Fruit fly (Drosophila melanogaster) whole organism, embryonic: Measurements from ENCODE around the gene neur.

Source experiments
- Bgb ChIP-seq: fragments of 200-800 bp; sonication (Bioruptor generic); IDR thresholded peaks from 2 replicates; pipeline ENCODE4 v1.3.6; 2022; ENCODE audit warnings: missing biosample characterization, missing genetic modification characterization; ENCODE audit not compliant: partially characterized antibody
- Blimp-1 ChIP-seq: fragments of 200-800 bp; sonication (Bioruptor generic); optimal IDR thresholded peaks from 3 replicates; lab custom pipeline; 2018; ENCODE audit warnings: missing biosample characterization, missing genetic modification characterization, mild to moderate bottlenecking, moderate library complexity, missing genetic modification reagents
- CG11398 ChIP-seq: fragments of 200-800 bp; sonication (Bioruptor generic); optimal IDR thresholded peaks from 2 replicates; lab custom pipeline; 2016; ENCODE audit warnings: missing biosample characterization, missing genetic modification characterization
- CG12236 ChIP-seq: fragments of 200-800 bp; sonication (Bioruptor generic); optimal IDR thresholded peaks from 2 replicates; lab custom pipeline; 2016; ENCODE audit warnings: missing biosample characterization, missing genetic modification characterization
- CG12769 ChIP-seq: fragments of 200-800 bp; sonication (Bioruptor generic); optimal IDR thresholded peaks from 2 replicates; lab custom pipeline; 2019; ENCODE audit warnings: missing biosample characterization, mild to moderate bottlenecking, missing genetic modification characterization, moderate library complexity
- CG13894 ChIP-seq: fragments of 200-800 bp; sonication (Bioruptor generic); optimal IDR thresholded peaks from 3 replicates; lab custom pipeline; 2018; ENCODE audit warnings: missing biosample characterization, mild to moderate bottlenecking, missing genetic modification characterization, moderate library complexity
- CG17385 ChIP-seq: fragments of 200-800 bp; sonication (Bioruptor generic); optimal IDR thresholded peaks from 3 replicates; lab custom pipeline; 2018; ENCODE audit warnings: missing biosample characterization, mild to moderate bottlenecking, missing genetic modification characterization
- CG17829 ChIP-seq: fragments of 200-800 bp; optimal IDR thresholded peaks from 2 replicates; lab custom pipeline; 2019; ENCODE audit warnings: missing biosample characterization, mild to moderate bottlenecking, missing genetic modification characterization, moderate library complexity
- CG2129 ChIP-seq: fragments of 200-800 bp; sonication (Bioruptor generic); IDR thresholded peaks from 2 replicates; pipeline ENCODE4 v1.3.6; 2022; ENCODE audit warnings: missing biosample characterization, missing genetic modification characterization; ENCODE audit not compliant: partially characterized antibody
- CG2678 ChIP-seq: fragments of 200-800 bp; sonication (Bioruptor generic); optimal IDR thresholded peaks from 3 replicates; lab custom pipeline; 2019; ENCODE audit warnings: missing biosample characterization, mild to moderate bottlenecking, missing genetic modification characterization, moderate library complexity
- CG4730 ChIP-seq: fragments of 200-800 bp; sonication (Bioruptor generic); IDR thresholded peaks from 2 replicates; pipeline ENCODE4 v1.3.6; 2022; ENCODE audit warnings: missing biosample characterization, missing genetic modification characterization
- CG4854 ChIP-seq: fragments of 200-800 bp; sonication (Bioruptor generic); optimal IDR thresholded peaks from 2 replicates; lab custom pipeline; 2016; ENCODE audit warnings: missing biosample characterization, missing genetic modification characterization, inconsistent platforms
- CG6272 ChIP-seq: fragments of 200-800 bp; sonication (Bioruptor generic); IDR thresholded peaks from 2 replicates; pipeline ENCODE4 v1.3.6; 2022; ENCODE audit warnings: missing biosample characterization, missing genetic modification characterization
- CG7963 ChIP-seq: fragments of 200-800 bp; sonication (Bioruptor generic); IDR thresholded peaks from 3 replicates; pipeline ENCODE4 v1.3.6; 2022; ENCODE audit warnings: missing biosample characterization, missing genetic modification characterization; ENCODE audit not compliant: partially characterized antibody
- CG9727 ChIP-seq: fragments of 200-800 bp; sonication (Bioruptor generic); optimal IDR thresholded peaks from 3 replicates; lab custom pipeline; 2017; ENCODE audit warnings: missing biosample characterization, mild to moderate bottlenecking, missing genetic modification characterization
- D19A ChIP-seq: fragments of 200-800 bp; optimal IDR thresholded peaks from 3 replicates; lab custom pipeline; 2019; ENCODE audit warnings: missing biosample characterization, mild to moderate bottlenecking, missing genetic modification characterization, moderate library complexity
- Dip3 ChIP-seq: fragments of 200-800 bp; sonication (Bioruptor generic); optimal IDR thresholded peaks from 3 replicates; lab custom pipeline; 2016; ENCODE audit warnings: missing biosample characterization, missing genetic modification characterization
- ERR ChIP-seq: fragments of 200-800 bp; sonication (Bioruptor generic); optimal IDR thresholded peaks from 2 replicates; lab custom pipeline; 2016; ENCODE audit warnings: missing biosample characterization, missing genetic modification characterization
- Eip74EF ChIP-seq, 2 experiments: fragments of 200-800 bp in 1 of 2; fragments of >200 bp in 1 of 2; sonication (Bioruptor generic) in 1 of 2; optimal IDR thresholded peaks; 2 replicates each; lab custom pipeline; 2017 to 2019; ENCODE audit warnings: missing biosample characterization in 2 of 2, missing genetic modification characterization in 2 of 2, mild to moderate bottlenecking in 1 of 2, moderate library complexity in 1 of 2
- HLHmδ ChIP-seq: fragments of 200-800 bp; sonication (Bioruptor generic); optimal IDR thresholded peaks from 2 replicates; lab custom pipeline; 2018; ENCODE audit warnings: missing biosample characterization, mild to moderate bottlenecking, missing genetic modification characterization, moderate library complexity
- Hmr ChIP-seq: fragments of 200-800 bp; sonication (Bioruptor generic); optimal IDR thresholded peaks from 3 replicates; lab custom pipeline; 2017; ENCODE audit warnings: mild to moderate bottlenecking, missing biosample characterization, missing genetic modification reagents, missing genetic modification characterization
- Hr78 ChIP-seq, 2 experiments: fragments of 200-800 bp in 1 of 2; fragments of >200 bp in 1 of 2; sonication (Bioruptor generic) in 1 of 2; optimal IDR thresholded peaks; 2 replicates each; lab custom pipeline; 2017 to 2019; ENCODE audit warnings: missing biosample characterization in 2 of 2, missing genetic modification characterization in 2 of 2, mild to moderate bottlenecking in 1 of 2, moderate library complexity in 1 of 2
- Lpt ChIP-seq: fragments of >200 bp; optimal IDR thresholded peaks from 2 replicates; lab custom pipeline; 2018; ENCODE audit warnings: missing biosample characterization, missing genetic modification characterization
- Mad ChIP-seq: fragments of 200-800 bp; sonication (Bioruptor generic); optimal IDR thresholded peaks from 2 replicates; lab custom pipeline; 2016; ENCODE audit warnings: missing biosample characterization, missing genetic modification characterization
- Optix ChIP-seq: fragments of 200-800 bp; sonication (Bioruptor generic); IDR thresholded peaks from 3 replicates; pipeline ENCODE4 v1.3.6; 2022; ENCODE audit warnings: missing biosample characterization, missing genetic modification characterization
- Vsx1 ChIP-seq: fragments of 200-800 bp; sonication (Bioruptor generic); optimal IDR thresholded peaks from 2 replicates; lab custom pipeline; 2017; ENCODE audit warnings: missing biosample characterization, mild to moderate bottlenecking, missing genetic modification characterization, missing genetic modification reagents
- Xbp1 ChIP-seq: fragments of 200-800 bp; sonication (Bioruptor generic); optimal IDR thresholded peaks from 3 replicates; lab custom pipeline; 2016; ENCODE audit warnings: missing biosample characterization, mild to moderate bottlenecking, missing genetic modification characterization
- ab ChIP-seq: fragments of 200-800 bp; sonication (Bioruptor generic); optimal IDR thresholded peaks from 2 replicates; lab custom pipeline; 2016; ENCODE audit warnings: missing biosample characterization, missing genetic modification characterization
- abd-A ChIP-seq: fragments of 200-800 bp; sonication (Bioruptor generic); optimal IDR thresholded peaks from 3 replicates; lab custom pipeline; 2019; ENCODE audit warnings: missing biosample characterization, mild to moderate bottlenecking, missing genetic modification characterization, moderate library complexity
- ase ChIP-seq: fragments of 200-800 bp; sonication (Bioruptor generic); IDR thresholded peaks from 3 replicates; pipeline ENCODE4 v1.3.6; 2022; ENCODE audit warnings: missing biosample characterization, missing genetic modification characterization
- ash1 ChIP-seq: fragments of 200-800 bp; sonication (Bioruptor generic); optimal IDR thresholded peaks from 2 replicates; lab custom pipeline; 2018; ENCODE audit warnings: missing biosample characterization, mild to moderate bottlenecking, missing genetic modification characterization
- bigmax ChIP-seq: fragments of 200-800 bp; sonication (Bioruptor generic); optimal IDR thresholded peaks from 2 replicates; lab custom pipeline; 2018; ENCODE audit warnings: missing biosample characterization, mild to moderate bottlenecking, missing genetic modification characterization
- chif ChIP-seq, 2 experiments: fragments of 200-800 bp; sonication (Bioruptor generic); optimal IDR thresholded peaks; 3 replicates each; lab custom pipeline; 2016; ENCODE audit warnings: missing biosample characterization in 2 of 2, missing genetic modification characterization in 2 of 2
- dm ChIP-seq: fragments of 200-800 bp; sonication (Bioruptor generic); optimal IDR thresholded peaks from 3 replicates; lab custom pipeline; 2016; ENCODE audit warnings: missing biosample characterization, missing genetic modification characterization
- dpn ChIP-seq, 2 experiments: fragments of 200-800 bp; sonication (Bioruptor generic); optimal IDR thresholded peaks; 3 replicates each; lab custom pipeline; 2016; ENCODE audit warnings: missing biosample characterization in 2 of 2, missing genetic modification characterization in 2 of 2
- fd102C ChIP-seq: fragments of 200-800 bp; sonication (Bioruptor generic); optimal IDR thresholded peaks from 2 replicates; lab custom pipeline; 2018; ENCODE audit warnings: missing biosample characterization, mild to moderate bottlenecking, missing genetic modification characterization, moderate library complexity
- gsb-n ChIP-seq: fragments of 200-800 bp; sonication (Bioruptor generic); optimal IDR thresholded peaks from 3 replicates; lab custom pipeline; 2018; ENCODE audit warnings: missing biosample characterization, mild to moderate bottlenecking, missing genetic modification characterization
- jing ChIP-seq: fragments of 200-800 bp; sonication (Bioruptor generic); optimal IDR thresholded peaks from 2 replicates; lab custom pipeline; 2018; ENCODE audit warnings: missing biosample characterization, mild to moderate bottlenecking, missing genetic modification characterization
- kah ChIP-seq: fragments of 200-800 bp; sonication (Bioruptor generic); optimal IDR thresholded peaks from 2 replicates; lab custom pipeline; 2018; ENCODE audit warnings: missing biosample characterization, mild to moderate bottlenecking, missing genetic modification characterization
- nom ChIP-seq: fragments of 200-800 bp; sonication (Bioruptor generic); optimal IDR thresholded peaks from 2 replicates; lab custom pipeline; 2017; ENCODE audit warnings: missing biosample characterization, missing genetic modification characterization, mild to moderate bottlenecking, moderate library complexity, missing genetic modification reagents
- sima ChIP-seq: fragments of 200-800 bp; sonication (Bioruptor generic); optimal IDR thresholded peaks from 2 replicates; lab custom pipeline; 2016; ENCODE audit warnings: missing biosample characterization, missing genetic modification characterization
- vfl ChIP-seq: fragments of 200-800 bp; sonication (Bioruptor generic); optimal IDR thresholded peaks from 2 replicates; lab custom pipeline; 2016; ENCODE audit warnings: missing biosample characterization, missing genetic modification characterization
- zfh2 ChIP-seq: fragments of 200-800 bp; sonication (Bioruptor generic); optimal IDR thresholded peaks from 2 replicates; lab custom pipeline; 2016; ENCODE audit warnings: missing biosample characterization, missing genetic modification characterization

Gene neur

DNA sequence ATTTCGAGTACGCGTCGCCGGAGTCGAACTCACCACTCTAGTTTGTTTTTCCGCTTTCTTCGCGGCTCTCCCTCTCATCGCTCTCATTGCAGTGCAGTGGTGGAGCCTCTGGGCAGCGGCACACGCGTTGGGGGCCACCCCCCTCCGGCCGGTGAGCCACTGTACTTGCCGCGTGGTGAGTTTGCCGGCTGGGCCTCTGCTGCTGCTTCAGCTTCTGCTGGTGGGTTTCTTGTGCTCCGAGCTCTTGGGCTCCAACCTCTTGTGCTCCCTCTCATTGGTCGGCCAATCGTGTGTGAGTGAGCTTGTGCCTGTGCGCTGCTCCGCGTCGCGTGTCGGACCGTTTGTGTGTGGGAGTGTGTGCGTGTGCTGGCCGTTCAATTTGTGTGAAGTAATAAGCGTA lies 13.8 kb upstream of the neur start (continued):
- TF ChIP-seq vfl (GFP tag; lab: Kevin White, UChicago) (peak; percentile 64), jing (no peak), CG13894 (tag; lab: Kevin White, UChicago) (peak; percentile 82), nom (GFP tag; lab: Kevin White, UChicago) (peak; percentile 94), CG17829 (peak; percentile 61), zfh2 (peak; percentile 66), gsb-n (tag; lab: Kevin White, UChicago) (no peak), CG2678 (tag; lab: Kevin White, UChicago) (peak; percentile 46), CG4854 (peak; percentile 6), dm (peak; percentile 64), fd102C (GFP tag; lab: Kevin White, UChicago) (no peak), Blimp-1 (peak; percentile 76), Mad (GFP tag; lab: Kevin White, UChicago) (peak; percentile 59), ase (GFP tag; lab: Robert Waterston, UW) (no peak), Dip3 (GFP tag; lab: Kevin White, UChicago) (peak; percentile 66), Bgb (GFP tag; lab: Robert Waterston, UW) (no peak), CG12236 (GFP tag; lab: Kevin White, UChicago) (peak; percentile 29), Hr78 (GFP tag; optimal IDR thresholded peaks at IDR 0.05; lab: Kevin White, UChicago) (peak in 1 of 2 experiments; percentile 18), D19A (peak; percentile 28), sima (GFP tag; lab: Kevin White, UChicago) (no peak), dpn (GFP tag; optimal IDR thresholded peaks at IDR 0.05; lab: Kevin White, UChicago) (peak; percentile 55 to 69), Xbp1 (peak; percentile 38), Eip74EF (GFP tag; optimal IDR thresholded peaks at IDR 0.05; lab: Kevin White, UChicago) (peak in 1 of 2 experiments; percentile 54), CG6272 (GFP tag; lab: Robert Waterston, UW) (peak; percentile 58; the same call in 1 of the 2 replicates), Hmr (GFP tag; lab: Kevin White, UChicago) (peak; percentile 75), CG17385 (peak; percentile 49), Lpt (GFP tag; lab: Kevin White, UChicago) (no peak), CG4730 (GFP tag; lab: Robert Waterston, UW) (no peak), abd-A (tag; lab: Kevin White, UChicago) (peak; percentile 86), kah (GFP tag; lab: Kevin White, UChicago) (peak; percentile 63), CG11398 (GFP tag; lab: Kevin White, UChicago) (peak; percentile 32), CG9727 (peak; percentile 30), Optix (GFP tag; lab: Robert Waterston, UW) (no peak), bigmax (GFP tag; lab: Kevin White, UChicago) (peak; percentile 37), CG12769 (tag; lab: Kevin White, UChicago) (peak; percentile 91), Vsx1 (GFP tag; lab: Kevin White, UChicago) (peak; percentile 65), ab (peak; percentile 75), HLHmδ (GFP tag; lab: Kevin White, UChicago) (peak; percentile 92), ash1 (GFP tag; lab: Kevin White, UChicago) (peak; percentile 71), ERR (GFP tag; lab: Kevin White, UChicago) (peak; percentile 77), chif (GFP tag; optimal IDR thresholded peaks at IDR 0.05; lab: Kevin White, UChicago) (peak; percentile 8 to 31), CG7963 (GFP tag; lab: Robert Waterston, UW) (no peak), CG2129 (GFP tag; lab: Robert Waterston, UW) (no peak)
